Worm (Caenorhabditis elegans) whole organism, L2 larva: ENCODE results near the gene R102.3.

Experiments used
- aly-2 ChIP-seq: fragments of 150-350 bp; optimal IDR thresholded peaks from 2 replicates; lab custom pipeline; 2014; ENCODE audit warnings: missing biosample characterization, missing genetic modification characterization
- blmp-1 ChIP-seq: sonication (generic microtip); optimal IDR thresholded peaks from 2 replicates; lab custom pipeline; 2017; ENCODE audit warnings: missing genetic modification characterization, mild to moderate bottlenecking, missing compliant biosample characterization, antibody characterized with exemption, moderate library complexity; ENCODE audit not compliant: insufficient read depth
- ceh-82 ChIP-seq: fragments of 150-350 bp; optimal IDR thresholded peaks from 2 replicates; lab custom pipeline; 2014; ENCODE audit warnings: missing biosample characterization, missing genetic modification characterization
- crh-2 ChIP-seq: sonication (generic microtip); optimal IDR thresholded peaks from 2 replicates; lab custom pipeline; 2017; ENCODE audit warnings: missing biosample characterization, missing genetic modification characterization
- dmd-4 ChIP-seq: sonication (generic microtip); optimal IDR thresholded peaks from 2 replicates; lab custom pipeline; 2017; ENCODE audit warnings: missing biosample characterization, missing genetic modification characterization
- egl-27 ChIP-seq: sonication (generic microtip); optimal IDR thresholded peaks from 3 replicates; lab custom pipeline; 2017; ENCODE audit warnings: missing biosample characterization, missing genetic modification reagents, missing genetic modification characterization
- elt-1 ChIP-seq: fragments of 150-350 bp; optimal IDR thresholded peaks from 2 replicates; lab custom pipeline; 2014; ENCODE audit warnings: missing biosample characterization, missing genetic modification characterization
- lin-13 ChIP-seq: fragments of 150-350 bp; optimal IDR thresholded peaks from 2 replicates; lab custom pipeline; 2014; ENCODE audit warnings: missing biosample characterization, missing genetic modification reagents, missing genetic modification characterization
- mdl-1 ChIP-seq, 2 experiments: fragments of 150-350 bp in 1 of 2; sonication (generic microtip) in 1 of 2; optimal IDR thresholded peaks; 2 replicates each; lab custom pipeline; 2017; ENCODE audit warnings: missing biosample characterization in 2 of 2, missing genetic modification characterization in 2 of 2
- nhr-11 ChIP-seq: fragments of 150-350 bp; optimal IDR thresholded peaks from 2 replicates; lab custom pipeline; 2014; ENCODE audit warnings: missing biosample characterization, missing genetic modification characterization
- snpc-4 ChIP-seq: fragments of 150-350 bp; optimal IDR thresholded peaks from 2 replicates; lab custom pipeline; 2014; ENCODE audit warnings: missing biosample characterization, missing genetic modification characterization
- unc-39 ChIP-seq: fragments of 150-350 bp; optimal IDR thresholded peaks from 2 replicates; lab custom pipeline; 2014; ENCODE audit warnings: missing biosample characterization, missing genetic modification characterization
- unc-62 ChIP-seq: fragments of 150-350 bp; optimal IDR thresholded peaks from 2 replicates; lab custom pipeline; 2014; ENCODE audit warnings: missing biosample characterization, missing genetic modification reagents, missing genetic modification characterization
- ztf-11 ChIP-seq: sonication (generic microtip); optimal IDR thresholded peaks from 2 replicates; lab custom pipeline; 2017; ENCODE audit warnings: missing biosample characterization, missing genetic modification characterization

ce11 chrIV:10699660-10700059, 10.3 kb downstream of the R102.3 start, which contains the start of gene R102.11:
- TF ChIP-seq mdl-1 (tag; optimal IDR thresholded peaks at IDR 0.05; lab: Kevin White, UChicago) (no peak), ceh-82 (tag; lab: Kevin White, UChicago) (no peak), blmp-1 (tag; lab: Kevin White, UChicago) (no peak), ztf-11 (tag; lab: Kevin White, UChicago) (no peak), elt-1 (tag; lab: Kevin White, UChicago) (no peak), crh-2 (tag; lab: Kevin White, UChicago) (no peak), lin-13 (GFP tag; lab: Kevin White, UChicago) (no peak), egl-27 (tag; lab: Kevin White, UChicago) (no peak), aly-2 (tag; lab: Kevin White, UChicago) (no peak), dmd-4 (tag; lab: Kevin White, UChicago) (no peak), unc-62 (GFP tag; lab: Kevin White, UChicago) (no peak), unc-39 (tag; lab: Kevin White, UChicago) (no peak), snpc-4 (tag; lab: Kevin White, UChicago) (no peak), nhr-11 (tag; lab: Kevin White, UChicago) (no peak)
